Worm (Caenorhabditis elegans) whole organism, L2 larva: ENCODE measurements around the gene mrpl-51.

Source experiments
- R02D3.7 ChIP-seq: fragments of 150-350 bp; optimal IDR thresholded peaks from 2 replicates; lab custom pipeline; 2014; ENCODE audit warnings: missing biosample characterization, missing genetic modification characterization
- ama-1 ChIP-seq: fragments of 150-350 bp; optimal IDR thresholded peaks from 2 replicates; lab custom pipeline; 2018; ENCODE audit warnings: inconsistent platforms
- elt-1 ChIP-seq: fragments of 150-350 bp; optimal IDR thresholded peaks from 2 replicates; lab custom pipeline; 2014; ENCODE audit warnings: missing biosample characterization, missing genetic modification characterization
- elt-3 ChIP-seq: sonication (generic microtip); optimal IDR thresholded peaks from 2 replicates; lab custom pipeline; 2017; ENCODE audit warnings: missing biosample characterization, missing genetic modification characterization
- fos-1 ChIP-seq: fragments of 150-350 bp; optimal IDR thresholded peaks from 2 replicates; lab custom pipeline; 2014; ENCODE audit warnings: missing biosample characterization, missing genetic modification characterization
- nhr-12 ChIP-seq: fragments of 150-350 bp; optimal IDR thresholded peaks from 2 replicates; lab custom pipeline; 2014; ENCODE audit warnings: missing biosample characterization, missing genetic modification characterization
- nhr-25 ChIP-seq: fragments of 150-350 bp; sonication (generic microtip); optimal IDR thresholded peaks from 3 replicates; lab custom pipeline; 2014; ENCODE audit warnings: missing biosample characterization, missing genetic modification characterization
- nhr-6 ChIP-seq: fragments of 150-350 bp; optimal IDR thresholded peaks from 2 replicates; lab custom pipeline; 2014; ENCODE audit warnings: missing biosample characterization, missing genetic modification characterization
- skn-1 ChIP-seq: sonication (generic microtip); optimal IDR thresholded peaks from 2 replicates; lab custom pipeline; 2017; ENCODE audit warnings: missing biosample characterization, missing genetic modification characterization
- unc-62 ChIP-seq: fragments of 150-350 bp; optimal IDR thresholded peaks from 2 replicates; lab custom pipeline; 2014; ENCODE audit warnings: missing biosample characterization, missing genetic modification reagents, missing genetic modification characterization
- ztf-11 ChIP-seq: sonication (generic microtip); optimal IDR thresholded peaks from 2 replicates; lab custom pipeline; 2017; ENCODE audit warnings: missing biosample characterization, missing genetic modification characterization

ce11 chrIV:12010859-12011258, 20.3 kb upstream of the mrpl-51 start, which contains the start of the genes ZK617.26 and unc-22:
- TF ChIP-seq skn-1 (tag; lab: Kevin White, UChicago) = no peak
- TF ChIP-seq nhr-6 = no peak
- no peak for TF ChIP-seq fos-1
- no peak for TF ChIP-seq unc-62
- TF ChIP-seq nhr-12 (tag; lab: Kevin White, UChicago) = no peak
- TF ChIP-seq ztf-11 = no peak
- TF ChIP-seq elt-3 (tag; lab: Kevin White, UChicago) = no peak
- no peak for TF ChIP-seq R02D3.7 (tag; lab: Kevin White, UChicago)
- TF ChIP-seq elt-1 (tag; lab: Kevin White, UChicago) = no peak
- TF ChIP-seq nhr-25 (tag; lab: Kevin White, UChicago) = no peak
- no peak for TF ChIP-seq ama-1 (lab: Kevin White, UChicago)
